Worm (Caenorhabditis elegans) whole organism, L4/young adult: ENCODE data around the gene cky-1.

ENCODE experiments used
- W03F9.2 ChIP-seq: fragments of 150-350 bp; optimal IDR thresholded peaks from 2 replicates; lab custom pipeline; 2014; ENCODE audit warnings: missing biosample characterization, missing genetic modification characterization
- him-1 ChIP-seq: sonication (generic microtip); optimal IDR thresholded peaks from 2 replicates; lab custom pipeline; 2016; ENCODE audit warnings: missing genotype, missing genetic modification reagents, missing genetic modification characterization, missing compliant biosample characterization

- TF ChIP-seq him-1 (no peak), W03F9.2 (no peak)
Observed at ce11 chrV:12725893-12726292, 10.6 kb upstream of the cky-1 start, which contains the start of gene R11D1.12.
